Worm (Caenorhabditis elegans): ENCODE data around the gene dylt-3.

ce11 chrII:8209476-8209875 lies 27.9 kb downstream of the dylt-3 start, which contains the start of gene M110.8:
- TF ChIP-seq pha-4 (tag; optimal IDR thresholded peaks at IDR 0.05) (no peak), ztf-26 (tag; optimal IDR thresholded peaks at IDR 0.05) (no peak), ama-1 (optimal IDR thresholded peaks at IDR 0.05) (no peak), ama-1 (GFP tag; optimal IDR thresholded peaks at IDR 0.05) (no peak), snpc-4 (GFP tag; optimal IDR thresholded peaks at IDR 0.05) (no peak), snpc-4 (tag; optimal IDR thresholded peaks at IDR 0.05) (no peak), lin-26 (GFP tag; IDR thresholded peaks at IDR 0.05) (no peak), Y79H2A.3 (GFP tag; conservative IDR thresholded peaks at IDR 0.05) (no peak), C17E4.6 (GFP tag; IDR thresholded peaks at IDR 0.05) (no peak), bed-2 (GFP tag; IDR thresholded peaks at IDR 0.05) (no peak), F10E7.11 (tag; optimal IDR thresholded peaks at IDR 0.05) (no peak), him-1 (tag; optimal IDR thresholded peaks at IDR 0.05) (no peak)

Data from whole organism, young adult.